Fruit fly (Drosophila melanogaster) whole organism, wandering third instar larva: ENCODE results near the gene CG45064.

Experiments
- CrebA ChIP-seq: fragments of 200-800 bp; sonication (Bioruptor generic); optimal IDR thresholded peaks from 2 replicates; lab custom pipeline; 2016; ENCODE audit warnings: missing biosample characterization, mild to moderate bottlenecking, missing genetic modification characterization, borderline replicate concordance
- Dif ChIP-seq: fragments of 200-275, 200-300 bp; sonication (Bioruptor generic); optimal IDR thresholded peaks from 2 replicates; lab custom pipeline; 2018; ENCODE audit warnings: missing biosample characterization, missing genetic modification characterization; ENCODE audit not compliant: partially characterized antibody
- GATAd ChIP-seq: sonication (Bioruptor generic); optimal IDR thresholded peaks from 2 replicates; lab custom pipeline; 2016; ENCODE audit warnings: missing biosample characterization, missing genetic modification characterization
- OdsH ChIP-seq: fragments of 200-800 bp; sonication (Bioruptor generic); optimal IDR thresholded peaks from 2 replicates; lab custom pipeline; 2016; ENCODE audit warnings: missing biosample characterization, mild to moderate bottlenecking, missing genetic modification characterization
- dsf ChIP-seq: sonication (Bioruptor generic); optimal IDR thresholded peaks from 2 replicates; lab custom pipeline; 2016; ENCODE audit warnings: missing biosample characterization, missing genetic modification characterization, borderline replicate concordance
- lola ChIP-seq: fragments of >200 bp; optimal IDR thresholded peaks from 2 replicates; lab custom pipeline; 2017; ENCODE audit warnings: missing biosample characterization, missing genetic modification characterization

DNA sequence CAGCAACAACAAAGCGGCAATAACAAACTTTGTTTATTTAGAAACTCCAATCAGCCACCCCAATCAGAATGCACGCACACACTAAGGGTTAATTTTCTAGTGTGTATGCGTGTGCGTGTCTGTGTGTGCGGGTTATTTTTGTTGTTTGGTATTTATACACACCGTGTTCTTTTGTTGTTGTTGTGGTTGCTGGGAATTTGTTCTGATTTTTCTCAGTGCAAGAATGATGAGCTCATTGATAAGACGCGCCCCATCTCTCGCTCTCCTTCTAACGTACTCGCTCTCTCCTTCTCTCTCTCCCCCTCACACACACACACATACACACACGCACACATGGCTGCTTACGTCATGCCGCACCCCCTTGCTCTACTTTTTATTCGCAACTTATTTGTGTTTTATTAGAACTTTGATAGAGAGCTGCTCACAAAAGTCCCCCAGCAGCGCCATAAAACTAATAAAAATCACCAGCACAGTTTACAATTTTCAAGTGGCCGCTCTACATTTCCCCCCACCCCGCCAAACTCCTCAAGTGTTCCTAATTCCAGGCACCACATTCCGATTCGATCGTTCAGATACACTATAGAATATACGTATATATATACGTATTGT, 42.5 kb downstream of the CG45064 start:
- TF ChIP-seq Dif (no peak), GATAd (GFP tag; lab: Kevin White, UChicago) (peak; percentile 7), lola (GFP tag; lab: Kevin White, UChicago) (no peak), CrebA (GFP tag; lab: Kevin White, UChicago) (no peak), OdsH (GFP tag; lab: Kevin White, UChicago) (peak; percentile 8), dsf (GFP tag; lab: Kevin White, UChicago) (no peak)
